Fruit fly (Drosophila melanogaster) whole organism: ENCODE data around the gene Glut1.

Experiments used
- CG8478 ChIP-seq: fragments of >200 bp; optimal IDR thresholded peaks from 2 replicates; lab custom pipeline; 2018; ENCODE audit warnings: inconsistent platforms
- Dll ChIP-seq: fragments of >200 bp; optimal IDR thresholded peaks from 2 replicates; lab custom pipeline; 2017
- EcR ChIP-seq, 2 experiments: fragments of >200 bp; optimal IDR thresholded peaks; 2 replicates each; lab custom pipeline; 2017; ENCODE audit warnings: missing biosample characterization in 2 of 2, missing genetic modification characterization in 2 of 2, missing genetic modification reagents in 2 of 2
- pan ChIP-seq: fragments of >200 bp; optimal IDR thresholded peaks from 2 replicates; lab custom pipeline; 2017
- psq ChIP-seq: fragments of >200 bp; optimal IDR thresholded peaks from 2 replicates; lab custom pipeline; 2017
- usp ChIP-seq: fragments of >200 bp; optimal IDR thresholded peaks from 2 replicates; lab custom pipeline; 2017; ENCODE audit warnings: missing biosample characterization, missing genetic modification characterization, mixed read lengths

DNA sequence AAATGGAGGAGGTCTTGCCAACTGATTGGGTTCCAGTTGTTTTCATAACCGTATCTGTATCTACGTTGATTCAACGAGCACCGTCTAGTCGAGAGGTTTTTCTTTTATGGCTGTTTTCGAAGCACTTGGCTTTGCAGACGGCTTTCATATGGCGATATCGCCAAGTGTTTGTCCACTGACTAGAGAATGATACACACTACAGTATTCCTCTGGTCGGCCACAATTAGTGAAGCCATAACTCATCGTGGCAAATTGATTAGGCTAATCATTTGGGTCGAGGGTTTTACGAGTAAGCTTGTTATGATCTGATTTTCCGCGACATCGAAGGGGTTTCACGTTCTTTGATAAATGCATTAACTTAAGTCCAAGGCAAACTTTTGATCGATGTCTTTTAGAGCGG lies 37.2 kb upstream of the Glut1 start:
- no peak for TF ChIP-seq CG8478
- no peak for TF ChIP-seq EcR (GFP tag; optimal IDR thresholded peaks at IDR 0.05; lab: Kevin White, UChicago)
- no peak for TF ChIP-seq psq (lab: Kevin White, UChicago)
- TF ChIP-seq pan, result no peak
- TF ChIP-seq Dll, result no peak
- no peak for TF ChIP-seq usp (GFP tag; lab: Kevin White, UChicago)
